Worm (Caenorhabditis elegans) whole organism, L4/young adult: Measurements from ENCODE around the gene srt-73.

Experiments used
- W03F9.2 ChIP-seq: fragments of 150-350 bp; optimal IDR thresholded peaks from 2 replicates; lab custom pipeline; 2014; ENCODE audit warnings: missing biosample characterization, missing genetic modification characterization
- dao-5 ChIP-seq: sonication (generic microtip); optimal IDR thresholded peaks from 2 replicates; lab custom pipeline; 2016; ENCODE audit warnings: missing genotype, missing genetic modification characterization, moderate library complexity, missing compliant biosample characterization
- him-1 ChIP-seq: sonication (generic microtip); optimal IDR thresholded peaks from 2 replicates; lab custom pipeline; 2016; ENCODE audit warnings: missing genotype, missing genetic modification reagents, missing genetic modification characterization, missing compliant biosample characterization

- TF ChIP-seq him-1: no peak
- no peak for TF ChIP-seq W03F9.2 (tag; lab: Kevin White, UChicago)
- no peak for TF ChIP-seq dao-5
These were observed 2.0 kb downstream of the srt-73 start for ce11 chrIV:7881166-7881565.
